Fruit fly (Drosophila melanogaster): Measurements from ENCODE around the gene CG15922.

dm6 chr3R:20557415-20558105 is 2.5 kb downstream of the CG15922 start, which contains the start of the genes DPCoAC and CG5180:
- TF ChIP-seq OdsH (GFP tag; optimal IDR thresholded peaks at IDR 0.05) (no peak), Hr78 (GFP tag; optimal IDR thresholded peaks at IDR 0.05) (no peak), dmrt93B (GFP tag; optimal IDR thresholded peaks at IDR 0.05) (peak; percentile 24), h (GFP tag; optimal IDR thresholded peaks at IDR 0.05) (peak; percentile 6), foxo (GFP tag; optimal IDR thresholded peaks at IDR 0.05) (peak; percentile 34 to 44)

Measured in whole organism, wandering third instar larva.